Fruit fly (Drosophila melanogaster) ovary, adult (tissue): ENCODE measurements around the gene CG14641.
"Not testable (repeated sequence)": the region's sequence is repeated elsewhere in the genome, so short reads cannot be mapped to it uniquely, and the experiment has no call there.

ENCODE experiments used
- CG17801 ChIP-seq: fragments of 200-800 bp; optimal IDR thresholded peaks from 2 replicates; lab custom pipeline; 2019; ENCODE audit warnings: missing biosample characterization, mild to moderate bottlenecking, missing genetic modification characterization, moderate library complexity; ENCODE audit not compliant: partially characterized antibody

Gene CG14641

dm6 chr3R:4236534-4236933 is 4.4 kb upstream of the CG14641 start:
- no peak for TF ChIP-seq CG17801 (GFP tag; lab: Kevin White, UChicago)

dm6 chr3R:4234991-4235553 is 2.9 kb upstream of the CG14641 start, which contains the start of gene Gel:
Gel (plus strand) TSS chr3R:4235217.
- no peak for TF ChIP-seq CG17801 (GFP tag; lab: Kevin White, UChicago)

- TF ChIP-seq CG17801 (GFP tag; lab: Kevin White, UChicago) = no peak
Observed at dm6 chr3R:4233018-4233385, 860 bp upstream of the CG14641 start, which contains the start of gene abs. abs (plus strand) TSS chr3R:4233047.

- TF ChIP-seq CG17801 (GFP tag; lab: Kevin White, UChicago) = peak; percentile 86
Observed at dm6 chr3R:4229137-4229764, 2.9 kb downstream of the CG14641 start, which contains the start of gene DhpD. DhpD (minus strand) TSS chr3R:4229238.

dm6 chr3R:4228426-4228825 is 3.7 kb downstream of the CG14641 start:
- TF ChIP-seq CG17801 (GFP tag; lab: Kevin White, UChicago) = no peak

dm6 chr3R:4220780-4221179 is 11.4 kb downstream of the CG14641 start:
- peak; percentile 63 for TF ChIP-seq CG17801 (GFP tag; lab: Kevin White, UChicago)

dm6 chr3R:4220030-4220429 is 12.1 kb downstream of the CG14641 start, which contains the start of gene CG31516:
CG31516 (minus strand) TSS chr3R:4220130.
- TF ChIP-seq CG17801 (GFP tag; lab: Kevin White, UChicago) = no peak

- TF ChIP-seq CG17801 (GFP tag; lab: Kevin White, UChicago) = peak; percentile 33
Observed at dm6 chr3R:4215264-4215993, 16.7 kb downstream of the CG14641 start, which contains the start of gene CG14636. CG14636 (minus strand) TSS chr3R:4215314.

- TF ChIP-seq CG17801 (GFP tag; lab: Kevin White, UChicago) = no peak
Observed at dm6 chr3R:4214601-4215000, 17.5 kb downstream of the CG14641 start.

- TF ChIP-seq CG17801 (GFP tag; lab: Kevin White, UChicago) = no peak
Observed at dm6 chr3R:4214038-4214437, 18.1 kb downstream of the CG14641 start.

- not testable (repeated sequence) for TF ChIP-seq CG17801 (GFP tag; lab: Kevin White, UChicago)
Observed at dm6 chr3R:4211483-4211882, 20.7 kb downstream of the CG14641 start, which contains the start of gene aux. aux (plus strand) TSS chr3R:4211783.

dm6 chr3R:4197055-4197454 is 35.1 kb downstream of the CG14641 start, which contains the start of gene beta-Man:
beta-Man (plus strand) TSS chr3R:4197206.
- peak; percentile 76 for TF ChIP-seq CG17801 (GFP tag; lab: Kevin White, UChicago)

dm6 chr3R:4190160-4190559 is 42.0 kb downstream of the CG14641 start, which contains the start of gene Dsk:
Dsk (minus strand) TSS chr3R:4190260.
- no peak for TF ChIP-seq CG17801 (GFP tag; lab: Kevin White, UChicago)

dm6 chr3R:4186820-4187540 is 45.2 kb downstream of the CG14641 start:
- TF ChIP-seq CG17801 (GFP tag; lab: Kevin White, UChicago) = no peak
